Worm (Caenorhabditis elegans) whole organism, L4/young adult: ENCODE measurements around the gene sri-62.
"Not testable (repeated sequence)": the region's sequence is repeated elsewhere in the genome, so short reads cannot be mapped to it uniquely, and the experiment has no call there.

Source experiments
- W03F9.2 ChIP-seq: fragments of 150-350 bp; optimal IDR thresholded peaks from 2 replicates; lab custom pipeline; 2014; ENCODE audit warnings: missing biosample characterization, missing genetic modification characterization
- dao-5 ChIP-seq: sonication (generic microtip); optimal IDR thresholded peaks from 2 replicates; lab custom pipeline; 2016; ENCODE audit warnings: missing genotype, missing genetic modification characterization, moderate library complexity, missing compliant biosample characterization
- him-1 ChIP-seq: sonication (generic microtip); optimal IDR thresholded peaks from 2 replicates; lab custom pipeline; 2016; ENCODE audit warnings: missing genotype, missing genetic modification reagents, missing genetic modification characterization, missing compliant biosample characterization

Gene sri-62

ce11 chrII:2717335-2717734 is 19.1 kb upstream of the sri-62 start, which contains the start of gene T05A8.3:
TSS of gene T05A8.3 (minus strand) at chrII:2717435.
- TF ChIP-seq W03F9.2 (tag; lab: Kevin White, UChicago) (no peak), dao-5 (tag; lab: Kevin White, UChicago) (no peak), him-1 (tag; lab: Kevin White, UChicago) (no peak)

- no peak for TF ChIP-seq dao-5 (tag; lab: Kevin White, UChicago)
- no peak for TF ChIP-seq W03F9.2 (tag; lab: Kevin White, UChicago)
- no peak for TF ChIP-seq him-1 (tag; lab: Kevin White, UChicago)
Observed at ce11 chrII:2710919-2711318, 12.6 kb upstream of the sri-62 start, which contains the start of gene T05A8.2. TSS of gene T05A8.2 (minus strand) at chrII:2711019.

- no peak for TF ChIP-seq dao-5 (tag; lab: Kevin White, UChicago)
Observed at ce11 chrII:2709942-2710341, 11.7 kb upstream of the sri-62 start, which contains the start of gene T05A8.1. TSS of gene T05A8.1 (minus strand) at chrII:2710042.

- no peak for TF ChIP-seq him-1 (tag; lab: Kevin White, UChicago)
- TF ChIP-seq dao-5 (tag; lab: Kevin White, UChicago), result no peak
- no peak for TF ChIP-seq W03F9.2 (tag; lab: Kevin White, UChicago)
Observed at ce11 chrII:2707872-2708271, 9.6 kb upstream of the sri-62 start, which contains the start of gene Y47G7B.2. TSS of gene Y47G7B.2 (minus strand) at chrII:2708014.

- TF ChIP-seq W03F9.2 (tag; lab: Kevin White, UChicago) (no peak), dao-5 (tag; lab: Kevin White, UChicago) (no peak), him-1 (tag; lab: Kevin White, UChicago) (no peak)
Observed at ce11 chrII:2705200-2705599, 6.9 kb upstream of the sri-62 start, which contains the start of gene srh-128. TSS of gene srh-128 (minus strand) at chrII:2705300.

ce11 chrII:2702757-2703156 is 4.5 kb upstream of the sri-62 start, which contains the start of gene sri-60:
TSS of gene sri-60 (minus strand) at chrII:2702857.
- no peak for TF ChIP-seq him-1 (tag; lab: Kevin White, UChicago)
- no peak for TF ChIP-seq W03F9.2 (tag; lab: Kevin White, UChicago)

- no peak for TF ChIP-seq W03F9.2 (tag; lab: Kevin White, UChicago)
- TF ChIP-seq him-1 (tag; lab: Kevin White, UChicago), result no peak
- TF ChIP-seq dao-5 (tag; lab: Kevin White, UChicago), result no peak
Observed at ce11 chrII:2700229-2700628, 2.0 kb upstream of the sri-62 start, which contains the start of gene sri-61. TSS of gene sri-61 (minus strand) at chrII:2700329.

- TF ChIP-seq him-1 (tag; lab: Kevin White, UChicago), result no peak
- no peak for TF ChIP-seq dao-5 (tag; lab: Kevin White, UChicago)
- no peak for TF ChIP-seq W03F9.2 (tag; lab: Kevin White, UChicago)
Observed at ce11 chrII:2695079-2695478, 3.2 kb downstream of the sri-62 start.

- TF ChIP-seq dao-5 (tag; lab: Kevin White, UChicago) (no peak), W03F9.2 (tag; lab: Kevin White, UChicago) (no peak), him-1 (tag; lab: Kevin White, UChicago) (no peak)
Observed at ce11 chrII:2692476-2692875, 5.8 kb downstream of the sri-62 start, which contains the start of gene set-11. TSS of gene set-11 (minus strand) at chrII:2692576.

- no peak for TF ChIP-seq W03F9.2 (tag; lab: Kevin White, UChicago)
- TF ChIP-seq dao-5 (tag; lab: Kevin White, UChicago), result no peak
- no peak for TF ChIP-seq him-1 (tag; lab: Kevin White, UChicago)
Observed at ce11 chrII:2690080-2690479, 8.2 kb downstream of the sri-62 start, which contains the start of gene nspf-3. TSS of gene nspf-3 (minus strand) at chrII:2690180.

- not testable (repeated sequence) for TF ChIP-seq dao-5, him-1, W03F9.2 (tag; lab: Kevin White, UChicago)
Observed at ce11 chrII:2688616-2689015, 9.7 kb downstream of the sri-62 start, which contains the start of gene nspf-2. TSS of gene nspf-2 (plus strand) at chrII:2688916.

ce11 chrII:2686985-2687675 is 11.1 kb downstream of the sri-62 start, which contains the start of the genes sup-9 and nspf-1:
TSS of gene sup-9 (minus strand) at chrII:2687027.
TSS of gene nspf-1 (plus strand) at chrII:2687625.
- TF ChIP-seq W03F9.2 (tag; lab: Kevin White, UChicago) (no peak), him-1 (tag; lab: Kevin White, UChicago) (no peak), dao-5 (tag; lab: Kevin White, UChicago) (no peak)

- TF ChIP-seq him-1 (tag; lab: Kevin White, UChicago) (no peak), dao-5 (tag; lab: Kevin White, UChicago) (no peak), W03F9.2 (tag; lab: Kevin White, UChicago) (no peak)
Observed at ce11 chrII:2684783-2685182, 13.5 kb downstream of the sri-62 start.
